Fruit fly (Drosophila melanogaster): ENCODE measurements around the gene Cp15.

- TF ChIP-seq psq (optimal IDR thresholded peaks at IDR 0.05): no peak
- no peak for TF ChIP-seq pan (optimal IDR thresholded peaks at IDR 0.05)
- TF ChIP-seq EcR (GFP tag; optimal IDR thresholded peaks at IDR 0.05): no peak
- no peak for TF ChIP-seq usp (GFP tag; optimal IDR thresholded peaks at IDR 0.05)
- no peak for TF ChIP-seq CG8478 (optimal IDR thresholded peaks at IDR 0.05)
Observed at dm6 chr3L:8765493-8765892, 37.2 kb downstream of the Cp15 start.

Measured in whole organism.